Fruit fly (Drosophila melanogaster) whole organism: ENCODE measurements around the gene CG5177.

Experiments
- Dll ChIP-seq: fragments of >200 bp; optimal IDR thresholded peaks from 2 replicates; lab custom pipeline; 2017
- psq ChIP-seq: fragments of >200 bp; optimal IDR thresholded peaks from 2 replicates; lab custom pipeline; 2017

- no peak for TF ChIP-seq Dll (lab: Kevin White, UChicago)
- TF ChIP-seq psq (lab: Kevin White, UChicago) = no peak
These were observed 8.1 kb upstream of the CG5177 start for dm6 chr2L:7396962-7397361.
